Comparison of ENCODE assay signal across 2 worm cellular contexts in the genomic region with DNA sequence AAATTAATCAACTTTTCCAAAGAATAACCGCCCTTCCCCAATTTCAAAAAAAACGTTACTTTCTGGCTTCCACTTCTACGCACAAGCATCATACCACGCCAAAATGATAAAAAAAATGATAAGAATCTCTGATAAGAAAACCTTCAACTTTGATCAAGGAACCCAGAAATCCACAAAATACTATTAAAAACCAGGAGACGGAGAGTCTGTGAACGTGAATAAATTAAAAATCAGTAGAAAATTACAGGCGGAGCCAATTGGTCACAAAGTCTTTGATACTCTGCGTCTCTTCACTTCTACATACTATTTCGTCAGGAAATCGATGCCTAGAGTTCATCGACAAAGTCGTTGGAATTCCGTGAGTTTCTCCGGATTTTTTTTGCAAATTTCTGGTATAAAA.
TF ChIP-seq lines count a peak whose summit lies in the region.

A gene (plus strand): TSS at position 259 of the 400 bp plus-strand sequence.

TF ChIP-seq in whole organism, L1 larva, 84 proteins besides CTCF, POLR2A, EP300 and RAD21 (continued from another document):
- TF ChIP-seq nhr-237 (tag; optimal IDR thresholded peaks at IDR 0.05; lab: Kevin White, UChicago) (no peak), ceh-82 (tag; optimal IDR thresholded peaks at IDR 0.05; lab: Kevin White, UChicago) (no peak), sox-4 (tag; optimal IDR thresholded peaks at IDR 0.05; lab: Kevin White, UChicago) (no peak), lin-35 (GFP tag; optimal IDR thresholded peaks at IDR 0.05; lab: Kevin White, UChicago) (peak in 1 of 2 experiments; percentile 42), lir-3 (tag; optimal IDR thresholded peaks at IDR 0.05; lab: Kevin White, UChicago; ENCODE audit: poor library complexity) (no peak), ces-1 (GFP tag; optimal IDR thresholded peaks at IDR 0.05; lab: Kevin White, UChicago) (no peak), elt-3 (tag; optimal IDR thresholded peaks at IDR 0.05; lab: Kevin White, UChicago) (no peak), hlh-17 (GFP tag; optimal IDR thresholded peaks at IDR 0.05; lab: Kevin White, UChicago; ENCODE audit: borderline replicate concordance) (no peak), tlp-1 (tag; optimal IDR thresholded peaks at IDR 0.05; lab: Kevin White, UChicago) (no peak), elt-2 (tag; optimal IDR thresholded peaks at IDR 0.05; lab: Kevin White, UChicago) (peak; percentile 94), ceh-63 (GFP tag; optimal IDR thresholded peaks at IDR 0.05; lab: Kevin White, UChicago) (no peak)

TF ChIP-seq in whole organism, L4 larva, 104 proteins besides CTCF, POLR2A, EP300 and RAD21 (continued from another document):
- TF ChIP-seq daf-16 (GFP tag; optimal IDR thresholded peaks at IDR 0.05; lab: Kevin White, UChicago) (no peak), daf-16 (tag; optimal IDR thresholded peaks at IDR 0.05; lab: Kevin White, UChicago) (peak; percentile 60), unc-39 (tag; optimal IDR thresholded peaks at IDR 0.05; lab: Kevin White, UChicago) (no peak), php-3 (GFP tag; IDR thresholded peaks at IDR 0.05; lab: Robert Waterston, UW) (peak; percentile 84), nhr-48 (tag; optimal IDR thresholded peaks at IDR 0.05; lab: Kevin White, UChicago) (peak; percentile 72), madf-9 (GFP tag; conservative IDR thresholded peaks at IDR 0.05; lab: Robert Waterston, UW) (no peak), ZK337.2 (GFP tag; IDR thresholded peaks at IDR 0.05; lab: Robert Waterston, UW) (no peak), F37D6.2 (tag; optimal IDR thresholded peaks at IDR 0.05; lab: Kevin White, UChicago) (no peak), dmd-6 (GFP tag; IDR thresholded peaks at IDR 0.05; lab: Robert Waterston, UW) (peak; percentile 86), T26A8.4 (GFP tag; IDR thresholded peaks at IDR 0.05; lab: Robert Waterston, UW) (no peak), nhr-237 (tag; optimal IDR thresholded peaks at IDR 0.05; lab: Kevin White, UChicago) (no peak), nhr-102 (tag; optimal IDR thresholded peaks at IDR 0.05; lab: Kevin White, UChicago) (peak; percentile 60), mdt-29 (GFP tag; IDR thresholded peaks at IDR 0.05; lab: Robert Waterston, UW) (no peak), nhr-28 (tag; optimal IDR thresholded peaks at IDR 0.05; lab: Kevin White, UChicago) (peak; percentile 51), mdl-1 (tag; optimal IDR thresholded peaks at IDR 0.05; lab: Kevin White, UChicago) (peak in 1 of 2 experiments; percentile 10), zfp-3 (GFP tag; conservative IDR thresholded peaks at IDR 0.05; lab: Robert Waterston, UW) (no peak), snpc-4 (tag; optimal IDR thresholded peaks at IDR 0.05; lab: Kevin White, UChicago) (no peak)
